1 fruit fly cellular context compared by ENCODE assay signal in the genomic region with DNA sequence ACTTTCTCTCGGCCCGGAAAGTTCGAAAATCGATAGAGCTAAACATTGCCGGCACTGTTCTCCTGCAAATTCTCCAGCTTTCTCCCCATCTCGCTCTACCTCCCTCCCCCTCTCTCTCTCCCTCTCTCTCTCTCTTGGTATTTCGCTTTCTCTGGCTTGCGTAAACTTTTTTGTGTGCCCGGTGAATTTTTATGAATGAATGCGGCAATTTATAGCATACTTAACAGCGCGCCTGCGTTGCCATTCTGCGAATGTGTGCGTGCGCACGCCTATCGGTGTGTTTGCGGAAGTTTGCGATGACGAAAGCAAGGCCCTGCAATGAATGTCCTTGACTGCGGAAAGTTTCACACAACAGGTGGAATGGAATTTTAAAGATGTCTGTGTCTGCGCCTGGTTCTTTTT.
TF ChIP-seq lines count a peak whose summit lies in the region.

No protein-coding gene starts in this region.

TF ChIP-seq in whole organism, embryonic, 481 proteins besides CTCF, POLR2A, EP300 and RAD21 (continued from another document):
- TF ChIP-seq chinmo (GFP tag; IDR thresholded peaks at IDR 0.05; lab: Robert Waterston, UW; ENCODE audit: partially characterized antibody) (0 out of 4 replicates have a peak, but pooled peaks have one; percentile 66), nerfin-1 (tag; optimal IDR thresholded peaks at IDR 0.05; lab: Kevin White, UChicago) (peak; percentile 78), Med (GFP tag; lab: Kevin White, UChicago) (peak; percentile 65), Trl (optimal IDR thresholded peaks at IDR 0.05; lab: Kevin White, UChicago) (peak; percentile 40 to 70), Trl (GFP tag; optimal IDR thresholded peaks at IDR 0.05; lab: Kevin White, UChicago) (no peak), Max (GFP tag; optimal IDR thresholded peaks at IDR 0.05; lab: Kevin White, UChicago) (no peak), pum (GFP tag; optimal IDR thresholded peaks at IDR 0.05; lab: Kevin White, UChicago) (no peak), onecut (GFP tag; IDR thresholded peaks at IDR 0.05; lab: Robert Waterston, UW) (peak; percentile 98), nmo (GFP tag; optimal IDR thresholded peaks at IDR 0.05; lab: Kevin White, UChicago) (no peak), Nf-YC (tag; optimal IDR thresholded peaks at IDR 0.05; lab: Kevin White, UChicago) (peak; percentile 29), CG30431 (GFP tag; optimal IDR thresholded peaks at IDR 0.05; lab: Kevin White, UChicago) (no peak), sc (optimal IDR thresholded peaks at IDR 0.05; lab: Kevin White, UChicago) (no peak), sc (GFP tag; optimal IDR thresholded peaks at IDR 0.05; lab: Kevin White, UChicago) (no peak), scrt (GFP tag; optimal IDR thresholded peaks at IDR 0.05; lab: Kevin White, UChicago) (peak; percentile 97), peb (GFP tag; IDR thresholded peaks at IDR 0.05; lab: Robert Waterston, UW) (no peak), Hand (GFP tag; optimal IDR thresholded peaks at IDR 0.05; lab: Kevin White, UChicago) (no peak), CG31224 (GFP tag; IDR thresholded peaks at IDR 0.05; lab: Robert Waterston, UW) (0 out of 2 replicates have a peak, but pooled peaks have one; percentile 15), knrl (GFP tag; IDR thresholded peaks at IDR 0.05; lab: Robert Waterston, UW; ENCODE audit: partially characterized antibody) (peak; percentile 29; the same call in 1 of the 3 replicates), CG6272 (GFP tag; IDR thresholded peaks at IDR 0.05; lab: Robert Waterston, UW) (no peak), Deaf1 (tag; optimal IDR thresholded peaks at IDR 0.05; lab: Kevin White, UChicago) (peak; percentile 62), Pdp1 (GFP tag; optimal IDR thresholded peaks at IDR 0.05; lab: Kevin White, UChicago) (peak in 1 of 2 experiments; percentile 9), ewg (GFP tag; optimal IDR thresholded peaks at IDR 0.05; lab: Kevin White, UChicago) (peak; percentile 98)
